Worm (Caenorhabditis elegans): ENCODE measurements around the gene cnnm-5.

cnnm-5 gene

DNA sequence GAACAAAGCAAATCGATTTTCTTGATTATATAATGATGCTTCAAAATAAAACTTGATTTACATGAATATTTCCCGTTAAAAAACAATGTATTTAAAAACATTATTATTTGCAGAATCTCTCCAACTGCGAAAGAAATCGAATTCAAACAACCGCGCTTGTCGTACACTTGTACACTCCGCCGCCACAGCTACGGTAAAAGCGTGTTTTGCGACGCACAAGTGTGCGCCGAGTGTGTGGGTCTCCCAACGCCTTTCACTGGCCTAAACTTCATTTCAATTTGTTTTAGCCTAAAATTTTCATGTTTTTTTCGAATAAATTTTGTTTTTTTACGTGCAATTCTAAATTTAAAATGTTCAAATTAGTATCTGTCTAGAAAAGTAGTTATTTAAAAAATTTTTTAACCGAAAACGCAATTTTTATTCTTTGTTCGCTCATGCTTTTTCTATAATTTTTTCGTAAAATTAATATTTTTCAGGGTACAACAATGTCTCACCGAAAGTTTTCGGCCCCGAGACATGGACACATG lies 38.4 kb upstream of the cnnm-5 start, which contains the start of gene rpl-3 (continued):
- peak; percentile 99 for TF ChIP-seq F33H1.4 (GFP tag; IDR thresholded peaks at IDR 0.05)
- TF ChIP-seq Y53F4B.3 (GFP tag; IDR thresholded peaks at IDR 0.05) = peak; percentile 98
- TF ChIP-seq B0336.3 (GFP tag; IDR thresholded peaks at IDR 0.05) = peak; percentile 100
- peak; percentile 97 for TF ChIP-seq F22D6.2 (tag; optimal IDR thresholded peaks at IDR 0.05)
- TF ChIP-seq him-1 (tag; optimal IDR thresholded peaks at IDR 0.05) = peak; percentile 99
- peak; percentile 100 for TF ChIP-seq ekl-4 (GFP tag; IDR thresholded peaks at IDR 0.05)
- TF ChIP-seq mcd-1 (GFP tag; IDR thresholded peaks at IDR 0.05) = peak; percentile 100
- peak; percentile 100 for TF ChIP-seq pha-4 (tag; optimal IDR thresholded peaks at IDR 0.05)
- peak; percentile 95 to 99 for TF ChIP-seq rec-8 (tag; optimal IDR thresholded peaks at IDR 0.05)
- TF ChIP-seq F39B2.1 (GFP tag; IDR thresholded peaks at IDR 0.05) = peak; percentile 98
- TF ChIP-seq ceh-40 (GFP tag; IDR thresholded peaks at IDR 0.05) = peak; percentile 96
- TF ChIP-seq lin-54 (GFP tag; optimal IDR thresholded peaks at IDR 0.05) = peak; percentile 100
- peak; percentile 90 for TF ChIP-seq snpc-1.1 (tag; optimal IDR thresholded peaks at IDR 0.05; ENCODE audit: insufficient read depth)
- peak; percentile 100 for TF ChIP-seq athp-1 (tag; optimal IDR thresholded peaks at IDR 0.05)
- peak; percentile 93 for TF ChIP-seq akir-1 (GFP tag; optimal IDR thresholded peaks at IDR 0.05)
- peak; percentile 85 for TF ChIP-seq tbp1 (GFP tag; optimal IDR thresholded peaks at IDR 0.05)
- TF ChIP-seq C17E4.6 (GFP tag; IDR thresholded peaks at IDR 0.05) = peak; percentile 100
- TF ChIP-seq sptf-2 (GFP tag; optimal IDR thresholded peaks at IDR 0.05) = peak; percentile 96
- TF ChIP-seq hlh-26 (GFP tag; conservative IDR thresholded peaks at IDR 0.05) = no peak
- peak; percentile 99 for TF ChIP-seq lin-26 (GFP tag; IDR thresholded peaks at IDR 0.05)
- TF ChIP-seq nhr-90 (tag; optimal IDR thresholded peaks at IDR 0.05) = peak; percentile 99
- peak; percentile 99 for TF ChIP-seq F23B12.7 (tag; optimal IDR thresholded peaks at IDR 0.05; ENCODE audit: insufficient read depth)
- TF ChIP-seq die-1 (tag; optimal IDR thresholded peaks at IDR 0.05) = peak; percentile 98
- TF ChIP-seq ztf-18 (tag; optimal IDR thresholded peaks at IDR 0.05) = peak; percentile 91
- peak; percentile 95 for TF ChIP-seq T07F8.4 (tag; optimal IDR thresholded peaks at IDR 0.05)
- peak; percentile 100 for TF ChIP-seq somi-1 (GFP tag; optimal IDR thresholded peaks at IDR 0.05)
- peak; percentile 89 for TF ChIP-seq xnd-1 (tag; optimal IDR thresholded peaks at IDR 0.05)
- TF ChIP-seq chd-7 (tag; optimal IDR thresholded peaks at IDR 0.05) = peak; percentile 100
- TF ChIP-seq Y53G8AR.9 (GFP tag; conservative IDR thresholded peaks at IDR 0.05) = peak; percentile 100
- TF ChIP-seq F55B11.4 (tag; optimal IDR thresholded peaks at IDR 0.05; ENCODE audit: borderline replicate concordance, insufficient read depth) = no peak
- TF ChIP-seq ceh-91 (GFP tag; IDR thresholded peaks at IDR 0.05) = peak; percentile 100
- peak; percentile 99 for TF ChIP-seq ccch-3 (GFP tag; optimal IDR thresholded peaks at IDR 0.05)
- TF ChIP-seq sea-2 (GFP tag; IDR thresholded peaks at IDR 0.05) = peak; percentile 98
- peak; percentile 100 for TF ChIP-seq B0019.2 (GFP tag; conservative IDR thresholded peaks at IDR 0.05)
- peak; percentile 40 for TF ChIP-seq hlh-12 (tag; optimal IDR thresholded peaks at IDR 0.05)
- peak; percentile 100 for TF ChIP-seq lir-1 (GFP tag; conservative IDR thresholded peaks at IDR 0.05)
- TF ChIP-seq F49E8.2 (tag; optimal IDR thresholded peaks at IDR 0.05; ENCODE audit: insufficient read depth) = peak; percentile 100
- peak; percentile 99 for TF ChIP-seq snpc-3.4 (tag; optimal IDR thresholded peaks at IDR 0.05)
- TF ChIP-seq ceh-79 (tag; optimal IDR thresholded peaks at IDR 0.05) = peak; percentile 100
- peak; percentile 93 for TF ChIP-seq attf-6 (GFP tag; IDR thresholded peaks at IDR 0.05)
- TF ChIP-seq efl-1 (GFP tag; optimal IDR thresholded peaks at IDR 0.05) = peak; percentile 100
- TF ChIP-seq ztf-28 (GFP tag; IDR thresholded peaks at IDR 0.05) = peak; percentile 100
- TF ChIP-seq ama-1 (optimal IDR thresholded peaks at IDR 0.05) = no peak
- TF ChIP-seq ama-1 (GFP tag; optimal IDR thresholded peaks at IDR 0.05) = peak; percentile 83 to 92
- TF ChIP-seq aptf-2 (GFP tag; conservative IDR thresholded peaks at IDR 0.05) = peak; percentile 92
- peak; percentile 100 for TF ChIP-seq egl-18 (GFP tag; IDR thresholded peaks at IDR 0.05)
- peak; percentile 93 for TF ChIP-seq mes-4 (tag; optimal IDR thresholded peaks at IDR 0.05)
- TF ChIP-seq K11D2.4 (GFP tag; IDR thresholded peaks at IDR 0.05) = peak; percentile 100
